Worm (Caenorhabditis elegans) whole organism, mixed stage, embryonic: Measurements from ENCODE around the gene ugt-52.

ENCODE experiments used
- M03D4.4 ChIP-seq: sonication (generic microtip); optimal IDR thresholded peaks from 2 replicates; lab custom pipeline; 2017; ENCODE audit warnings: mild to moderate bottlenecking, missing genetic modification characterization, missing compliant biosample characterization
- bed-3 ChIP-seq: fragments of 200-800 bp; sonication (Bioruptor generic); optimal IDR thresholded peaks from 3 replicates; lab custom pipeline; 2018; ENCODE audit warnings: mild to moderate bottlenecking, missing genetic modification characterization, moderate library complexity, missing compliant biosample characterization
- blmp-1 ChIP-seq: fragments of 150-350 bp; optimal IDR thresholded peaks from 2 replicates; lab custom pipeline; 2014; ENCODE audit warnings: missing biosample characterization, missing genetic modification characterization
- ceh-43 ChIP-seq: fragments of 200-800 bp; sonication (Bioruptor generic); optimal IDR thresholded peaks from 2 replicates; lab custom pipeline; 2018; ENCODE audit warnings: mild to moderate bottlenecking, missing genetic modification characterization, moderate library complexity, missing compliant biosample characterization
- ceh-83 ChIP-seq: fragments of 200-800 bp; sonication (Bioruptor generic); optimal IDR thresholded peaks from 2 replicates; lab custom pipeline; 2018; ENCODE audit warnings: mild to moderate bottlenecking, missing genetic modification characterization, missing compliant biosample characterization
- ces-1 ChIP-seq: fragments of 150-350 bp; optimal IDR thresholded peaks from 2 replicates; lab custom pipeline; 2014; ENCODE audit warnings: missing biosample characterization, missing genetic modification reagents, missing genetic modification characterization
- cnd-1 ChIP-seq: fragments of 200-800 bp; sonication (Bioruptor generic); optimal IDR thresholded peaks from 2 replicates; lab custom pipeline; 2018; ENCODE audit warnings: mild to moderate bottlenecking, missing genetic modification characterization, missing compliant biosample characterization
- elt-3 ChIP-seq: fragments of 150-350 bp; optimal IDR thresholded peaks from 2 replicates; lab custom pipeline; 2014; ENCODE audit warnings: missing biosample characterization, missing genetic modification characterization
- flh-1 ChIP-seq: fragments of 200-800 bp; sonication (Bioruptor generic); optimal IDR thresholded peaks from 2 replicates; lab custom pipeline; 2018; ENCODE audit warnings: mild to moderate bottlenecking, missing genetic modification characterization, moderate library complexity, missing compliant biosample characterization
- ham-2 ChIP-seq: fragments of 200-800 bp; sonication (Bioruptor generic); optimal IDR thresholded peaks from 2 replicates; lab custom pipeline; 2018; ENCODE audit warnings: mild to moderate bottlenecking, missing genetic modification characterization, missing compliant biosample characterization
- hlh-1 ChIP-seq: fragments of 150-350 bp; optimal IDR thresholded peaks from 2 replicates; lab custom pipeline; 2014; ENCODE audit warnings: missing biosample characterization, missing genetic modification reagents, missing genetic modification characterization
- lin-32 ChIP-seq: fragments of 200-800 bp; sonication (Bioruptor generic); optimal IDR thresholded peaks from 2 replicates; lab custom pipeline; 2018; ENCODE audit warnings: mild to moderate bottlenecking, missing genetic modification characterization, missing compliant biosample characterization
- mab-5 ChIP-seq: fragments of 150-350 bp; optimal IDR thresholded peaks from 2 replicates; lab custom pipeline; 2014; ENCODE audit warnings: missing biosample characterization, missing genetic modification characterization
- mep-1 ChIP-seq: fragments of 150-350 bp; optimal IDR thresholded peaks from 2 replicates; lab custom pipeline; 2017; ENCODE audit warnings: missing biosample characterization, missing genetic modification reagents, missing genetic modification characterization, inconsistent platforms
- mls-2 ChIP-seq: sonication (generic microtip); optimal IDR thresholded peaks from 2 replicates; lab custom pipeline; 2016; ENCODE audit warnings: mild to moderate bottlenecking, missing genetic modification characterization, moderate library complexity, missing compliant biosample characterization
- nhr-2 ChIP-seq: fragments of 150-350 bp; optimal IDR thresholded peaks from 2 replicates; lab custom pipeline; 2014; ENCODE audit warnings: missing biosample characterization, missing genetic modification characterization
- nhr-28 ChIP-seq: fragments of 150-350 bp; optimal IDR thresholded peaks from 2 replicates; lab custom pipeline; 2014; ENCODE audit warnings: missing biosample characterization, missing genetic modification characterization
- snpc-4 ChIP-seq: fragments of 150-350 bp; optimal IDR thresholded peaks from 2 replicates; lab custom pipeline; 2014; ENCODE audit warnings: missing biosample characterization, missing genetic modification characterization
- sptf-1 ChIP-seq: sonication (generic microtip); optimal IDR thresholded peaks from 2 replicates; lab custom pipeline; 2017; ENCODE audit warnings: mild to moderate bottlenecking, missing genetic modification characterization, moderate library complexity, missing compliant biosample characterization
- unc-120 ChIP-seq: sonication (generic microtip); optimal IDR thresholded peaks from 2 replicates; lab custom pipeline; 2017; ENCODE audit warnings: missing genetic modification characterization, missing compliant biosample characterization; ENCODE audit not compliant: poor library complexity, severe bottlenecking
- unc-62 ChIP-seq: fragments of 150-350 bp; optimal IDR thresholded peaks from 2 replicates; lab custom pipeline; 2014; ENCODE audit warnings: missing biosample characterization, missing genetic modification reagents, missing genetic modification characterization
- zip-8 ChIP-seq: fragments of 150-350 bp; optimal IDR thresholded peaks from 2 replicates; lab custom pipeline; 2014; ENCODE audit warnings: missing biosample characterization, missing genetic modification characterization
- ztf-11 ChIP-seq: fragments of 150-350 bp; optimal IDR thresholded peaks from 2 replicates; lab custom pipeline; 2014; ENCODE audit warnings: missing biosample characterization, missing genetic modification characterization

The ugt-52 gene

ce11 chrIV:830262-830960, 51.8 kb downstream of the ugt-52 start:
- TF ChIP-seq mls-2 (tag; lab: Kevin White, UChicago): no peak
- TF ChIP-seq, all 35 proteins: peak for 0

- TF ChIP-seq mep-1 (no peak), blmp-1 (tag; lab: Kevin White, UChicago) (no peak), unc-120 (no peak), elt-3 (no peak), ztf-11 (tag; lab: Kevin White, UChicago) (no peak), sptf-1 (tag; lab: Kevin White, UChicago) (no peak), unc-62 (GFP tag; lab: Kevin White, UChicago) (no peak), hlh-1 (tag; lab: Kevin White, UChicago) (no peak), snpc-4 (tag; lab: Kevin White, UChicago) (no peak), flh-1 (no peak)
These were observed 53.4 kb downstream of the ugt-52 start, which contains the start of the genes madf-1 and Y55F3BR.10 for ce11 chrIV:831796-832486. madf-1 (minus strand) TSS chrIV:831896. Y55F3BR.10 (plus strand) TSS chrIV:832436.

- TF ChIP-seq bed-3 (GFP tag; lab: Kevin White, UChicago) (no peak), unc-120 (no peak), ceh-43 (GFP tag; lab: Kevin White, UChicago) (no peak), blmp-1 (tag; lab: Kevin White, UChicago) (peak; percentile 84), zip-8 (no peak), cnd-1 (tag; lab: Kevin White, UChicago) (no peak), ceh-83 (GFP tag; lab: Kevin White, UChicago) (no peak), M03D4.4 (tag; lab: Kevin White, UChicago) (no peak), lin-32 (GFP tag; lab: Kevin White, UChicago) (no peak), ham-2 (no peak), ces-1 (GFP tag; lab: Kevin White, UChicago) (peak; percentile 37), mls-2 (tag; lab: Kevin White, UChicago) (no peak), nhr-28 (tag; lab: Kevin White, UChicago) (no peak), nhr-2 (no peak), mab-5 (no peak), elt-3 (no peak)
- TF ChIP-seq, all 35 proteins: peak for 2
These were observed 54.9 kb downstream of the ugt-52 start for ce11 chrIV:833517-833916.
